Worm (Caenorhabditis elegans): ENCODE measurements around the gene fkh-2.

Gene fkh-2

DNA sequence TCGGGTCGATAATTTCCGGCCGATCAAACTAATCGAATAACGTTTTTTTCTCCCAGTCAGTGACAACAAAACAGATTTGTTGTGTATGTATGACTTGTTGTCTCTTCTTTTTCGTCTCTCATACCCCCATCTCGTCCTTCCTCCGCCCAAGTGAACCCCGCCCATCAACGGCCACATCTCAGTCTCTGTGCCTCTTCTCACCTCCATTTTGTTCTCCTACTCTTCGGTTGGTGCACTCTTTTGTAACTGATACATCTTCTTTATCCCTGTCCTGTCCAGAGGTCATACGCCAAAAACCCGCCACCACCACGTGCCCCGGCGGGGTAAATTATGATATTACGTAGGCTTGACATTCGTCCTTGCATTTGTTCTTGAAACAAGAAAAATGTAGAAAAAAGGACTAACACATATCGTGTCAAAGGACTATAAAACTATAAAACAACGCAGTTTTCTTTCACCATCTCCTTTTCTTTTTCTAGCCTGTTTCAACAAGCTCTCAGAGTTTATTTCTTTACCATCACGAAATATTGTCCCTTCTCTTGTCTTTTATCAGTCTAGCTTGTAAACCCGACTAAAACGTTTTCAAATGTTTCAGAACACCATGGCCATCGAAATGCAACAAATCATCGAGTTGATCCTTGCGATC is 45.4 kb upstream of the fkh-2 start, which contains the start of gene pmpl-1:
pmpl-1 (plus strand) TSS at position 596 of the 646 bp plus-strand sequence.
- TF ChIP-seq nhr-6 (tag; optimal IDR thresholded peaks at IDR 0.05) (no peak), mdl-1 (tag; optimal IDR thresholded peaks at IDR 0.05) (peak; percentile 31 to 46), lin-13 (GFP tag; optimal IDR thresholded peaks at IDR 0.05) (peak; percentile 43), R02D3.7 (tag; optimal IDR thresholded peaks at IDR 0.05) (no peak), nhr-129 (tag; optimal IDR thresholded peaks at IDR 0.05) (peak; percentile 74), dmd-4 (tag; optimal IDR thresholded peaks at IDR 0.05) (no peak), sma-9 (GFP tag; optimal IDR thresholded peaks at IDR 0.05) (no peak), sma-9 (tag; optimal IDR thresholded peaks at IDR 0.05) (no peak), zag-1 (tag; optimal IDR thresholded peaks at IDR 0.05) (no peak), skn-1 (tag; optimal IDR thresholded peaks at IDR 0.05) (no peak), ceh-82 (tag; optimal IDR thresholded peaks at IDR 0.05) (no peak), nhr-23 (tag; optimal IDR thresholded peaks at IDR 0.05) (peak; percentile 7), elt-1 (tag; optimal IDR thresholded peaks at IDR 0.05) (no peak), ztf-4 (tag; optimal IDR thresholded peaks at IDR 0.05) (no peak), snpc-4 (tag; optimal IDR thresholded peaks at IDR 0.05) (no peak), unc-55 (GFP tag; optimal IDR thresholded peaks at IDR 0.05) (no peak), mab-5 (tag; optimal IDR thresholded peaks at IDR 0.05) (no peak), fos-1 (tag; optimal IDR thresholded peaks at IDR 0.05) (no peak), peb-1 (tag; optimal IDR thresholded peaks at IDR 0.05) (no peak), crh-2 (tag; optimal IDR thresholded peaks at IDR 0.05) (peak; percentile 64), unc-39 (tag; optimal IDR thresholded peaks at IDR 0.05) (no peak), nhr-21 (tag; optimal IDR thresholded peaks at IDR 0.05) (peak; percentile 24), ztf-11 (tag; optimal IDR thresholded peaks at IDR 0.05) (no peak), elt-3 (tag; optimal IDR thresholded peaks at IDR 0.05) (no peak), lin-39 (tag; optimal IDR thresholded peaks at IDR 0.05) (no peak), ceh-16 (tag; optimal IDR thresholded peaks at IDR 0.05) (peak; percentile 91), nhr-11 (tag; optimal IDR thresholded peaks at IDR 0.05) (no peak), ZK546.5 (tag; optimal IDR thresholded peaks at IDR 0.05) (no peak), blmp-1 (tag; optimal IDR thresholded peaks at IDR 0.05; ENCODE audit: insufficient read depth) (peak; percentile 73), lsy-2 (tag; optimal IDR thresholded peaks at IDR 0.05) (peak in 1 of 2 experiments; percentile 27), nhr-12 (tag; optimal IDR thresholded peaks at IDR 0.05) (no peak), alr-1 (tag; optimal IDR thresholded peaks at IDR 0.05) (no peak), nhr-77 (tag; optimal IDR thresholded peaks at IDR 0.05) (no peak), lin-11 (tag; optimal IDR thresholded peaks at IDR 0.05) (peak; percentile 7), gmeb-1 (tag; optimal IDR thresholded peaks at IDR 0.05) (no peak), nhr-237 (tag; optimal IDR thresholded peaks at IDR 0.05) (no peak), nhr-10 (tag; optimal IDR thresholded peaks at IDR 0.05) (no peak), unc-62 (GFP tag; optimal IDR thresholded peaks at IDR 0.05) (no peak), aly-2 (tag; optimal IDR thresholded peaks at IDR 0.05) (no peak), nhr-25 (tag; optimal IDR thresholded peaks at IDR 0.05) (peak; percentile 95), sma-3 (GFP tag; optimal IDR thresholded peaks at IDR 0.05) (peak; percentile 51), sem-4 (tag; optimal IDR thresholded peaks at IDR 0.05) (peak; percentile 41), ztf-1 (GFP tag; conservative IDR thresholded peaks at IDR 0.05) (no peak), egl-27 (tag; optimal IDR thresholded peaks at IDR 0.05) (peak; percentile 40), mbf-1 (tag; optimal IDR thresholded peaks at IDR 0.05) (no peak), Y55F3AM.14 (GFP tag; optimal IDR thresholded peaks at IDR 0.05) (no peak), ama-1 (optimal IDR thresholded peaks at IDR 0.05) (no peak), C34F6.9 (tag; optimal IDR thresholded peaks at IDR 0.05) (peak; percentile 47), F13H6.1 (tag; optimal IDR thresholded peaks at IDR 0.05) (peak; percentile 60)
